Fruit fly (Drosophila melanogaster): ENCODE results near the gene Hsp60A.

Gene Hsp60A

dm6 chrX:11137566-11138186, 29.4 kb downstream of the Hsp60A start, which contains the start of gene CDK2AP1 (continued):
- no peak for TF ChIP-seq sc (optimal IDR thresholded peaks at IDR 0.05)
- no peak for TF ChIP-seq sc (GFP tag; optimal IDR thresholded peaks at IDR 0.05)
- peak; percentile 21 for TF ChIP-seq CG30403 (GFP tag; optimal IDR thresholded peaks at IDR 0.05)
- no peak for TF ChIP-seq Neu2 (GFP tag; optimal IDR thresholded peaks at IDR 0.05; ENCODE audit: borderline replicate concordance)
- no peak for TF ChIP-seq Ada2b (GFP tag; IDR thresholded peaks at IDR 0.05)
- peak; percentile 60 for TF ChIP-seq mam (GFP tag; optimal IDR thresholded peaks at IDR 0.05)
- TF ChIP-seq Lhr (GFP tag; optimal IDR thresholded peaks at IDR 0.05) = peak; percentile 3
- TF ChIP-seq CG10462 (GFP tag; optimal IDR thresholded peaks at IDR 0.05) = no peak
- TF ChIP-seq Sox102F (GFP tag; optimal IDR thresholded peaks at IDR 0.05) = no peak
- TF ChIP-seq CG17186 (GFP tag; optimal IDR thresholded peaks at IDR 0.05) = peak; percentile 11
- TF ChIP-seq CG11696 (GFP tag; IDR thresholded peaks at IDR 0.05) = no peak
- peak; percentile 10 for TF ChIP-seq ewg (GFP tag; optimal IDR thresholded peaks at IDR 0.05)
- peak; percentile 21 for TF ChIP-seq emc (GFP tag; optimal IDR thresholded peaks at IDR 0.05)
- TF ChIP-seq CG18011 (GFP tag; optimal IDR thresholded peaks at IDR 0.05) = no peak
- TF ChIP-seq prd (optimal IDR thresholded peaks at IDR 0.05) = no peak
- peak; percentile 9; the same call in 1 of the 3 replicates for TF ChIP-seq prd (GFP tag; IDR thresholded peaks at IDR 0.05)
- no peak for TF ChIP-seq gro (GFP tag; optimal IDR thresholded peaks at IDR 0.05)
- TF ChIP-seq HLH3B (GFP tag; IDR thresholded peaks at IDR 0.05) = no peak
- peak; percentile 82 for TF ChIP-seq Ets65A (GFP tag)
- TF ChIP-seq CkIIα-i1 (GFP tag; IDR thresholded peaks at IDR 0.05) = no peak
- no peak for TF ChIP-seq trh (GFP tag; optimal IDR thresholded peaks at IDR 0.05)
- no peak for TF ChIP-seq CG4360 (GFP tag; IDR thresholded peaks at IDR 0.05)
- peak; percentile 32 for TF ChIP-seq CG8944 (GFP tag; optimal IDR thresholded peaks at IDR 0.05)
- no peak for TF ChIP-seq repo (GFP tag; optimal IDR thresholded peaks at IDR 0.05)
- TF ChIP-seq CG11560 (tag; IDR thresholded peaks at IDR 0.05) = no peak; the same call in 2 of the 3 replicates
- no peak for TF ChIP-seq danr (GFP tag; IDR thresholded peaks at IDR 0.05)
- TF ChIP-seq sob (GFP tag; IDR thresholded peaks at IDR 0.05) = peak; percentile 27; the same call in 1 of the 2 replicates
- TF ChIP-seq CG42726 (GFP tag; IDR thresholded peaks at IDR 0.05; ENCODE audit: partially characterized antibody) = no peak; the same call in 1 of the 2 replicates
- no peak for TF ChIP-seq sima (GFP tag; optimal IDR thresholded peaks at IDR 0.05)
- TF ChIP-seq NC2β (GFP tag; optimal IDR thresholded peaks at IDR 0.05) = peak; percentile 18
- TF ChIP-seq CG9215 (GFP tag; IDR thresholded peaks at IDR 0.05) = no peak
- peak; percentile 19 for TF ChIP-seq CoRest (tag; optimal IDR thresholded peaks at IDR 0.05)
- TF ChIP-seq sens (GFP tag) = peak; percentile 91
- TF ChIP-seq Abd-B (GFP tag; optimal IDR thresholded peaks at IDR 0.05) = peak; percentile 35
- no peak for TF ChIP-seq Gug (GFP tag; IDR thresholded peaks at IDR 0.05)
- peak; percentile 3 for TF ChIP-seq tx (GFP tag; optimal IDR thresholded peaks at IDR 0.05)
- TF ChIP-seq exex (tag; optimal IDR thresholded peaks at IDR 0.05) = no peak
- TF ChIP-seq Tbp (GFP tag; optimal IDR thresholded peaks at IDR 0.05) = no peak
- no peak for TF ChIP-seq odd (GFP tag; optimal IDR thresholded peaks at IDR 0.05)
- no peak for TF ChIP-seq Oaz (GFP tag; IDR thresholded peaks at IDR 0.05)
- TF ChIP-seq B-H1 (GFP tag; IDR thresholded peaks at IDR 0.05) = no peak
- TF ChIP-seq CG3847 (GFP tag; IDR thresholded peaks at IDR 0.05) = no peak
- no peak for TF ChIP-seq dimm (GFP tag; IDR thresholded peaks at IDR 0.05)
- no peak for TF ChIP-seq Dp (GFP tag; optimal IDR thresholded peaks at IDR 0.05)
- no peak for TF ChIP-seq CG6683 (GFP tag; optimal IDR thresholded peaks at IDR 0.05)
- TF ChIP-seq Adf1 (GFP tag; IDR thresholded peaks at IDR 0.05) = no peak
- TF ChIP-seq gt (GFP tag; IDR thresholded peaks at IDR 0.05) = no peak
- peak; percentile 23 for TF ChIP-seq Hr3 (GFP tag; optimal IDR thresholded peaks at IDR 0.05)
- TF ChIP-seq CG13296 (GFP tag; optimal IDR thresholded peaks at IDR 0.05) = no peak
- TF ChIP-seq CG4854 (GFP tag; optimal IDR thresholded peaks at IDR 0.05) = no peak
- TF ChIP-seq CG6854 (GFP tag; optimal IDR thresholded peaks at IDR 0.05) = no peak
- TF ChIP-seq peb (GFP tag; IDR thresholded peaks at IDR 0.05) = no peak
- TF ChIP-seq pros (GFP tag; optimal IDR thresholded peaks at IDR 0.05) = no peak
